Worm (Caenorhabditis elegans) whole organism, L4 larva: ENCODE measurements around the gene sumv-1.

ENCODE experiments used
- aly-2 ChIP-seq: sonication (generic microtip); optimal IDR thresholded peaks from 2 replicates; lab custom pipeline; 2018; ENCODE audit warnings: missing biosample characterization, missing genetic modification characterization
- fos-1 ChIP-seq: fragments of 150-350 bp; optimal IDR thresholded peaks from 2 replicates; lab custom pipeline; 2014; ENCODE audit warnings: missing biosample characterization, missing genetic modification characterization
- lin-13 ChIP-seq: fragments of 150-350 bp; optimal IDR thresholded peaks from 2 replicates; lab custom pipeline; 2014; ENCODE audit warnings: missing biosample characterization, missing genetic modification reagents, missing genetic modification characterization
- lin-39 ChIP-seq: fragments of 150-350 bp; optimal IDR thresholded peaks from 2 replicates; lab custom pipeline; 2014; ENCODE audit warnings: missing biosample characterization, missing genetic modification reagents, missing genetic modification characterization
- nhr-48 ChIP-seq: sonication (generic microtip); optimal IDR thresholded peaks from 2 replicates; lab custom pipeline; 2016; ENCODE audit warnings: mild to moderate bottlenecking, missing genetic modification characterization, missing compliant biosample characterization
- pqm-1 ChIP-seq: sonication (generic microtip); optimal IDR thresholded peaks from 2 replicates; lab custom pipeline; 2017; ENCODE audit warnings: missing biosample characterization, missing genetic modification characterization
- set-16 ChIP-seq: fragments of 200-800 bp; sonication (Bioruptor generic); IDR thresholded peaks from 2 replicates; pipeline ENCODE4 v1.3.6; 2022; ENCODE audit warnings: missing genetic modification reagents, missing genetic modification characterization, missing compliant biosample characterization

- no peak for TF ChIP-seq aly-2 (tag; lab: Kevin White, UChicago)
- no peak for TF ChIP-seq lin-39 (tag; lab: Kevin White, UChicago)
- TF ChIP-seq nhr-48 (tag; lab: Kevin White, UChicago), result no peak
- TF ChIP-seq fos-1 (tag; lab: Kevin White, UChicago), result no peak
- no peak for TF ChIP-seq set-16 (GFP tag; lab: Robert Waterston, UW)
- no peak for TF ChIP-seq lin-13
- TF ChIP-seq pqm-1, result no peak
Measured at ce11 chrIII:5280228-5280627, 26.2 kb upstream of the sumv-1 start.
